Worm (Caenorhabditis elegans) whole organism, L4 larva: ENCODE data around the gene ZK180.8.

Experiments used
- F10B5.3 ChIP-seq: sonication (generic microtip); optimal IDR thresholded peaks from 2 replicates; lab custom pipeline; 2016; ENCODE audit warnings: mild to moderate bottlenecking, missing genetic modification characterization, missing compliant biosample characterization
- F26F4.8 ChIP-seq: fragments of 200-800 bp; sonication (Bioruptor generic); conservative IDR thresholded peaks from 2 replicates; pipeline ENCODE4 v1.3.6; 2022; ENCODE audit warnings: missing genetic modification characterization, missing compliant biosample characterization
- F49E8.2 ChIP-seq: sonication (generic microtip); optimal IDR thresholded peaks from 2 replicates; lab custom pipeline; 2016; ENCODE audit warnings: missing compliant biosample characterization, mild to moderate bottlenecking, missing genetic modification characterization, borderline replicate concordance
- Y5F2A.4 ChIP-seq: fragments of 200-800 bp; sonication (Bioruptor generic); optimal IDR thresholded peaks from 2 replicates; lab custom pipeline; 2018; ENCODE audit warnings: mild to moderate bottlenecking, missing genetic modification characterization, missing compliant biosample characterization
- ZK546.5 ChIP-seq, 2 experiments: sonication (generic microtip); optimal IDR thresholded peaks; 2 replicates each; lab custom pipeline; 2017; ENCODE audit warnings: missing biosample characterization in 2 of 2, missing genetic modification characterization in 2 of 2
- aha-1 ChIP-seq: fragments of 150-350 bp; peaks from one replicate; lab custom pipeline; 2014; ENCODE audit warnings: missing biosample characterization, missing genetic modification characterization
- ama-1 ChIP-seq: fragments of 150-350 bp; optimal IDR thresholded peaks from 2 replicates; lab custom pipeline; 2014; ENCODE audit warnings: inconsistent platforms, mixed read lengths
- arid-1 ChIP-seq: fragments of 200-800 bp; sonication (Bioruptor generic); conservative IDR thresholded peaks from 2 replicates; pipeline ENCODE4 v1.3.6; 2022; ENCODE audit warnings: missing genetic modification reagents, missing genetic modification characterization, missing compliant biosample characterization
- attf-4 ChIP-seq: sonication (generic microtip); optimal IDR thresholded peaks from 3 replicates; lab custom pipeline; 2017; ENCODE audit warnings: missing biosample characterization, missing genetic modification characterization
- ceh-28 ChIP-seq: fragments of 150-350 bp; optimal IDR thresholded peaks from 2 replicates; lab custom pipeline; 2014; ENCODE audit warnings: missing biosample characterization, missing genetic modification reagents, missing genetic modification characterization
- ctbp-1 ChIP-seq: fragments of 200-800 bp; sonication (Bioruptor generic); IDR thresholded peaks from 2 replicates; pipeline ENCODE4 v1.3.6; 2022; ENCODE audit warnings: missing genetic modification reagents, missing genetic modification characterization, missing compliant biosample characterization
- daf-12 ChIP-seq: fragments of 150-350 bp; optimal IDR thresholded peaks from 2 replicates; lab custom pipeline; 2014; ENCODE audit warnings: missing biosample characterization, missing genetic modification reagents, missing genetic modification characterization
- dmd-6 ChIP-seq: fragments of 200-800 bp; sonication (Bioruptor generic); IDR thresholded peaks from 2 replicates; pipeline ENCODE4 v1.3.6; 2022; ENCODE audit warnings: missing genetic modification reagents, missing genetic modification characterization, missing compliant biosample characterization
- dve-1 ChIP-seq: sonication (generic microtip); optimal IDR thresholded peaks from 2 replicates; lab custom pipeline; 2017; ENCODE audit warnings: antibody characterized with exemption, mild to moderate bottlenecking, missing genetic modification characterization, missing compliant biosample characterization; ENCODE audit not compliant: insufficient read depth
- egl-43 ChIP-seq: fragments of 200-800 bp; sonication (Bioruptor generic); IDR thresholded peaks from 2 replicates; pipeline ENCODE4 v1.3.6; 2022; ENCODE audit warnings: missing genetic modification reagents, missing genetic modification characterization, missing compliant biosample characterization
- fos-1 ChIP-seq: fragments of 150-350 bp; optimal IDR thresholded peaks from 2 replicates; lab custom pipeline; 2014; ENCODE audit warnings: missing biosample characterization, missing genetic modification characterization
- gei-8 ChIP-seq: fragments of 200-800 bp; sonication (Bioruptor generic); optimal IDR thresholded peaks from 2 replicates; lab custom pipeline; 2018; ENCODE audit warnings: mild to moderate bottlenecking, missing genetic modification characterization, missing compliant biosample characterization
- hif-1 ChIP-seq, 2 experiments: sonication (generic microtip); optimal IDR thresholded peaks; 2 replicates each; lab custom pipeline; 2016 to 2017; ENCODE audit warnings: missing compliant biosample characterization in 2 of 2, missing genetic modification characterization in 2 of 2, missing genetic modification reagents in 2 of 2, missing genotype in 2 of 2, mild to moderate bottlenecking in 1 of 2
- hlh-30 ChIP-seq: sonication (generic microtip); optimal IDR thresholded peaks from 2 replicates; lab custom pipeline; 2017; ENCODE audit warnings: antibody characterized with exemption, mild to moderate bottlenecking, missing genetic modification characterization, missing compliant biosample characterization; ENCODE audit not compliant: insufficient read depth
- lin-13 ChIP-seq: fragments of 150-350 bp; optimal IDR thresholded peaks from 2 replicates; lab custom pipeline; 2014; ENCODE audit warnings: missing biosample characterization, missing genetic modification reagents, missing genetic modification characterization
- lir-3 ChIP-seq: sonication (generic microtip); optimal IDR thresholded peaks from 2 replicates; lab custom pipeline; 2016; ENCODE audit warnings: mild to moderate bottlenecking, missing genetic modification characterization, missing compliant biosample characterization
- lsy-2 ChIP-seq, 2 experiments: fragments of 150-350 bp in 1 of 2; sonication (generic microtip) in 1 of 2; optimal IDR thresholded peaks; 2 replicates each; lab custom pipeline; 2014 to 2017; ENCODE audit warnings: missing biosample characterization in 2 of 2, missing genetic modification characterization in 2 of 2
- mdl-1 ChIP-seq, 2 experiments: fragments of 150-350 bp in 1 of 2; sonication (generic microtip) in 1 of 2; optimal IDR thresholded peaks; 2 replicates each; lab custom pipeline; 2014 to 2017; ENCODE audit warnings: missing biosample characterization in 2 of 2, missing genetic modification characterization in 2 of 2
- mdt-29 ChIP-seq: fragments of 200-800 bp; sonication (Bioruptor generic); IDR thresholded peaks from 2 replicates; pipeline ENCODE4 v1.3.6; 2022; ENCODE audit warnings: missing genetic modification reagents, missing genetic modification characterization, missing compliant biosample characterization
- mep-1 ChIP-seq: fragments of 150-350 bp; sonication (generic microtip); optimal IDR thresholded peaks from 3 replicates; lab custom pipeline; 2014; ENCODE audit warnings: missing biosample characterization, missing genetic modification characterization
- mes-2 ChIP-seq: sonication (generic microtip); optimal IDR thresholded peaks from 2 replicates; lab custom pipeline; 2016; ENCODE audit warnings: missing genotype, mild to moderate bottlenecking, missing genetic modification characterization, missing compliant biosample characterization; ENCODE audit not compliant: poor library complexity, severe bottlenecking
- mxl-3 ChIP-seq: fragments of 200-800 bp; sonication (Bioruptor generic); optimal IDR thresholded peaks from 2 replicates; lab custom pipeline; 2018; ENCODE audit warnings: mild to moderate bottlenecking, missing genetic modification characterization, missing compliant biosample characterization
- nhr-10 ChIP-seq: fragments of 150-350 bp; optimal IDR thresholded peaks from 2 replicates; lab custom pipeline; 2014; ENCODE audit warnings: missing biosample characterization, missing genetic modification characterization
- nhr-102 ChIP-seq: sonication (generic microtip); optimal IDR thresholded peaks from 2 replicates; lab custom pipeline; 2016; ENCODE audit warnings: mild to moderate bottlenecking, missing genetic modification characterization, moderate library complexity, missing compliant biosample characterization
- nhr-111 ChIP-seq: fragments of 200-800 bp; sonication (Bioruptor generic); optimal IDR thresholded peaks from 2 replicates; lab custom pipeline; 2018; ENCODE audit warnings: mild to moderate bottlenecking, missing genetic modification characterization, missing compliant biosample characterization
- nhr-42 ChIP-seq: fragments of 200-800 bp; sonication (Bioruptor generic); IDR thresholded peaks from 2 replicates; pipeline ENCODE4 v1.3.6; 2022; ENCODE audit warnings: missing genetic modification characterization, missing compliant biosample characterization
- nhr-6 ChIP-seq: fragments of 150-350 bp; optimal IDR thresholded peaks from 2 replicates; lab custom pipeline; 2014; ENCODE audit warnings: missing biosample characterization, missing genetic modification characterization
- rbr-2 ChIP-seq: sonication (generic microtip); optimal IDR thresholded peaks from 2 replicates; lab custom pipeline; 2016; ENCODE audit warnings: missing genotype, missing genetic modification characterization, missing compliant biosample characterization
- saeg-2 ChIP-seq: fragments of 200-800 bp; sonication (Bioruptor generic); IDR thresholded peaks from 2 replicates; pipeline ENCODE4 v1.3.6; 2022; ENCODE audit warnings: missing genetic modification reagents, missing genetic modification characterization, missing compliant biosample characterization
- spr-1 ChIP-seq: sonication (generic microtip); optimal IDR thresholded peaks from 2 replicates; lab custom pipeline; 2016; ENCODE audit warnings: mild to moderate bottlenecking, missing genetic modification characterization, missing compliant biosample characterization
- unc-130 ChIP-seq: sonication (generic microtip); optimal IDR thresholded peaks from 2 replicates; lab custom pipeline; 2016; ENCODE audit warnings: missing genetic modification reagents, missing genetic modification characterization, missing compliant biosample characterization
- unc-62 ChIP-seq, 3 experiments: fragments of 150-350 bp in 1 of 3; sonication (generic microtip); optimal IDR thresholded peaks in 2 of 3; peaks in 1 of 3; 1 replicate in 1 of 3; 2 replicates in 2 of 3; lab custom pipeline; 2014 to 2017; ENCODE audit warnings: missing biosample characterization in 3 of 3, missing genetic modification characterization in 3 of 3, missing genetic modification reagents in 3 of 3, missing genotype in 1 of 3
- vab-7 ChIP-seq: fragments of 200-800 bp; sonication (Bioruptor generic); IDR thresholded peaks from 2 replicates; pipeline ENCODE4 v1.3.6; 2022; ENCODE audit warnings: missing genetic modification reagents, missing genetic modification characterization, missing compliant biosample characterization
- zag-1 ChIP-seq: fragments of 150-350 bp; optimal IDR thresholded peaks from 2 replicates; lab custom pipeline; 2014; ENCODE audit warnings: missing biosample characterization, missing genetic modification characterization
- zfp-2 ChIP-seq: sonication (generic microtip); optimal IDR thresholded peaks from 2 replicates; lab custom pipeline; 2016; ENCODE audit warnings: mild to moderate bottlenecking, missing genetic modification characterization, missing compliant biosample characterization
- zip-2 ChIP-seq: fragments of 150-350 bp; optimal IDR thresholded peaks from 2 replicates; lab custom pipeline; 2014; ENCODE audit warnings: missing biosample characterization, missing genetic modification characterization
- ztf-11 ChIP-seq: fragments of 150-350 bp; optimal IDR thresholded peaks from 2 replicates; lab custom pipeline; 2014; ENCODE audit warnings: missing biosample characterization, missing genetic modification characterization
- ztf-7 ChIP-seq: fragments of 150-350 bp; optimal IDR thresholded peaks from 2 replicates; lab custom pipeline; 2014; ENCODE audit warnings: missing biosample characterization, missing genetic modification characterization

ZK180.8 gene

DNA sequence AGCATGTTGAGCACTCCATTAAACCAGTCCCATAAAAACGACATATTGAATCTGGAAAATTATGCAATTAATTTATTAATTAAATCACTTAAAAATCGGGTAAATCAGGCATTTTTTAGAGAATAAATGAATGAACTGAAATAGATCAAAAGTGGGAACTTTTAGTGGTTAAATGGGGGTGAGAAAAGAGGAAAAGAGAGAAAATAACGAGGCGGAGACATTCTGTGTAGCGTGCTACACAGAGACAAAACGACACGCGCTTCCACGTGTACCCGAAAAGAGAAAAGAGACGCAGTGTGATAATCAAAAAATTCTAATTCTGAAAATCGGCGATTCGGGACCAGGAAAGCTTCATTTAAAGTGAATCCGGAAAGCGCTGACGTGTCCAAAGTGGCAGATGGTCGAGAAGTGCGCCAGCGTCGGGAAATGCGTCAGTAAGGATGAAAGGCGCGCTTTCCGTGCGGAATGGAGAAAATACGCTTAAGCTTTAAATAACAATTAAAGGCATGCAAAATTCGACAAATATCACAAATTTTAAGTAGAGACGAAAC, 1.8 kb upstream of the ZK180.8 start, which contains the start of gene sar-1 (continued):
- TF ChIP-seq ztf-7 (tag; lab: Kevin White, UChicago), result peak; percentile 66
- TF ChIP-seq fos-1, result no peak
- peak; percentile 78 for TF ChIP-seq egl-43 (GFP tag; lab: Robert Waterston, UW)
- TF ChIP-seq zip-2 (tag; lab: Kevin White, UChicago), result peak; percentile 14
- peak; percentile 98 for TF ChIP-seq aha-1
- TF ChIP-seq nhr-42 (GFP tag; lab: Robert Waterston, UW), result 0 out of 2 replicates have a peak, but pooled peaks have one; percentile 59
- peak; percentile 83 for TF ChIP-seq lin-13
- no peak for TF ChIP-seq attf-4 (tag; lab: Kevin White, UChicago)
- TF ChIP-seq daf-12 (tag; lab: Kevin White, UChicago), result no peak
- TF ChIP-seq unc-62 (GFP tag; optimal IDR thresholded peaks at IDR 0.05 in 1 of 2; lab: Kevin White, UChicago), result no peak
- TF ChIP-seq unc-62 (tag; optimal IDR thresholded peaks at IDR 0.05; lab: Kevin White, UChicago), result no peak
- TF ChIP-seq spr-1, result peak; percentile 77
- no peak for TF ChIP-seq gei-8 (GFP tag; lab: Kevin White, UChicago)
- TF ChIP-seq F49E8.2, result peak; percentile 36
- no peak for TF ChIP-seq ceh-28 (tag; lab: Kevin White, UChicago)
- peak; percentile 82 for TF ChIP-seq rbr-2 (tag; lab: Kevin White, UChicago)
- TF ChIP-seq arid-1 (GFP tag; lab: Robert Waterston, UW), result peak; percentile 52; the same call in 1 of the 2 replicates
- peak; percentile 67 for TF ChIP-seq F10B5.3 (tag; lab: Kevin White, UChicago)
- TF ChIP-seq nhr-102 (tag; lab: Kevin White, UChicago), result peak; percentile 85
- peak; percentile 69 for TF ChIP-seq hlh-30
- no peak for TF ChIP-seq unc-130 (GFP tag; lab: Kevin White, UChicago)
- peak; percentile 45; the same call in 1 of the 2 replicates for TF ChIP-seq ctbp-1 (GFP tag; lab: Robert Waterston, UW)
- TF ChIP-seq saeg-2 (GFP tag; lab: Robert Waterston, UW), result 0 out of 2 replicates have a peak, but pooled peaks have one; percentile 12
- peak; percentile 83 for TF ChIP-seq mep-1 (tag; lab: Kevin White, UChicago)
- no peak for TF ChIP-seq ama-1
- TF ChIP-seq F26F4.8 (GFP tag; lab: Robert Waterston, UW), result no peak
- peak in 1 of 2 experiments; percentile 5 for TF ChIP-seq ZK546.5 (tag; optimal IDR thresholded peaks at IDR 0.05; lab: Kevin White, UChicago)
- peak; percentile 50; the same call in 1 of the 2 replicates for TF ChIP-seq mdt-29
- no peak for TF ChIP-seq vab-7 (GFP tag; lab: Robert Waterston, UW)
- no peak for TF ChIP-seq lir-3
- TF ChIP-seq nhr-6 (tag; lab: Kevin White, UChicago), result peak; percentile 38
- peak; percentile 90 for TF ChIP-seq mxl-3 (GFP tag; lab: Kevin White, UChicago)
- no peak for TF ChIP-seq zag-1 (tag; lab: Kevin White, UChicago)
- TF ChIP-seq nhr-111 (GFP tag; lab: Kevin White, UChicago), result no peak
- TF ChIP-seq zfp-2 (tag; lab: Kevin White, UChicago), result peak; percentile 4
- TF ChIP-seq lsy-2 (tag; optimal IDR thresholded peaks at IDR 0.05; lab: Kevin White, UChicago), result peak; percentile 61 to 91
- TF ChIP-seq Y5F2A.4 (GFP tag; lab: Kevin White, UChicago), result no peak
- peak; percentile 73 for TF ChIP-seq dmd-6 (GFP tag; lab: Robert Waterston, UW)
- no peak for TF ChIP-seq ztf-11 (tag; lab: Kevin White, UChicago)
- no peak for TF ChIP-seq nhr-10 (tag; lab: Kevin White, UChicago)
- peak; percentile 60 to 83 for TF ChIP-seq mdl-1 (tag; optimal IDR thresholded peaks at IDR 0.05; lab: Kevin White, UChicago)
- no peak for TF ChIP-seq dve-1 (tag; lab: Kevin White, UChicago)
- peak in 1 of 2 experiments; percentile 58 for TF ChIP-seq hif-1 (tag; optimal IDR thresholded peaks at IDR 0.05; lab: Kevin White, UChicago)
- TF ChIP-seq mes-2 (tag; lab: Kevin White, UChicago), result peak; percentile 75
